Comparison of ENCODE assay signal across 4 fruit fly cellular contexts in genomic region chr2L:12192978-12193377, dm6.
A peak's percentile ranks its signal among the peaks of the same experiment; 100 is the strongest.
TF ChIP-seq lines count a peak whose summit lies in the region.

No protein-coding gene starts in this region.

- no peak for TF ChIP-seq CTCF in whole organism, embryonic (GFP tag; optimal IDR thresholded peaks at IDR 0.05; lab: Kevin White, UChicago)

TF ChIP-seq in whole organism, embryonic, 481 proteins besides CTCF, POLR2A, EP300 and RAD21:
- TF ChIP-seq sens (GFP tag; lab: Kevin White, UChicago) (peak; percentile 61), nmo (GFP tag; optimal IDR thresholded peaks at IDR 0.05; lab: Kevin White, UChicago) (no peak), Rfx (GFP tag; IDR thresholded peaks at IDR 0.05; lab: Robert Waterston, UW) (no peak), Drgx (GFP tag; IDR thresholded peaks at IDR 0.05; lab: Robert Waterston, UW) (0 out of 2 replicates have a peak, but pooled peaks have one; percentile 10), CG18476 (GFP tag; optimal IDR thresholded peaks at IDR 0.05; lab: Kevin White, UChicago) (no peak), Ets65A (GFP tag; lab: Kevin White, UChicago) (peak; percentile 9)

TF ChIP-seq in whole organism, prepupa, 60 proteins besides CTCF, POLR2A, EP300 and RAD21 (continues in another document):
- TF ChIP-seq Sox15 (GFP tag; optimal IDR thresholded peaks at IDR 0.05; lab: Kevin White, UChicago) (no peak), CG8319 (GFP tag; optimal IDR thresholded peaks at IDR 0.05; lab: Kevin White, UChicago) (no peak), ss (GFP tag; optimal IDR thresholded peaks at IDR 0.05; lab: Kevin White, UChicago) (peak in 1 of 2 experiments; percentile 16), CG8632 (GFP tag; optimal IDR thresholded peaks at IDR 0.05; lab: Kevin White, UChicago) (no peak), CG6163 (GFP tag; IDR thresholded peaks at IDR 0.05; lab: Robert Waterston, UW) (0 out of 3 replicates have a peak, but pooled peaks have one; percentile 40), cyc (GFP tag; optimal IDR thresholded peaks at IDR 0.05; lab: Kevin White, UChicago) (no peak), CG6276 (GFP tag; optimal IDR thresholded peaks at IDR 0.05; lab: Kevin White, UChicago) (no peak), CG1621 (tag; optimal IDR thresholded peaks at IDR 0.05; lab: Kevin White, UChicago) (peak; percentile 7), Eip78C (GFP tag; lab: Kevin White, UChicago) (peak; percentile 68), achi (GFP tag; optimal IDR thresholded peaks at IDR 0.05; lab: Kevin White, UChicago) (peak; percentile 14), svp (GFP tag; lab: Kevin White, UChicago) (peak; percentile 80), Gug (GFP tag; IDR thresholded peaks at IDR 0.05; lab: Robert Waterston, UW) (no peak), vri (GFP tag; optimal IDR thresholded peaks at IDR 0.05; lab: Kevin White, UChicago) (peak; percentile 6), pdm3 (GFP tag; optimal IDR thresholded peaks at IDR 0.05; lab: Kevin White, UChicago) (peak; percentile 41), CG7368 (GFP tag; optimal IDR thresholded peaks at IDR 0.05; lab: Kevin White, UChicago) (no peak), CG3032 (tag; optimal IDR thresholded peaks at IDR 0.05; lab: Kevin White, UChicago) (peak; percentile 28), esn (GFP tag; optimal IDR thresholded peaks at IDR 0.05; lab: Kevin White, UChicago) (peak; percentile 64), CG8119 (GFP tag; IDR thresholded peaks at IDR 0.05; lab: Robert Waterston, UW) (no peak), eg (GFP tag; IDR thresholded peaks at IDR 0.05; lab: Robert Waterston, UW) (no peak), Met (GFP tag; optimal IDR thresholded peaks at IDR 0.05; lab: Kevin White, UChicago) (peak; percentile 53), Sox14 (GFP tag; optimal IDR thresholded peaks at IDR 0.05; lab: Kevin White, UChicago) (peak; percentile 44), CG10631 (GFP tag; optimal IDR thresholded peaks at IDR 0.05; lab: Kevin White, UChicago) (peak; percentile 56), CG15336 (GFP tag; IDR thresholded peaks at IDR 0.05; lab: Robert Waterston, UW) (0 out of 2 replicates have a peak, but pooled peaks have one; percentile 25), spab (GFP tag; optimal IDR thresholded peaks at IDR 0.05; lab: Kevin White, UChicago) (peak; percentile 41), Hr38 (GFP tag; optimal IDR thresholded peaks at IDR 0.05; lab: Kevin White, UChicago) (no peak), fd85E (GFP tag; optimal IDR thresholded peaks at IDR 0.05; lab: Kevin White, UChicago) (no peak), Hr4 (GFP tag; optimal IDR thresholded peaks at IDR 0.05; lab: Kevin White, UChicago) (no peak), Smox (GFP tag; optimal IDR thresholded peaks at IDR 0.05; lab: Kevin White, UChicago) (peak; percentile 51), CG32006 (GFP tag; optimal IDR thresholded peaks at IDR 0.05; lab: Kevin White, UChicago) (peak; percentile 29)

TF ChIP-seq in whole organism, pupa, 21 proteins besides CTCF, POLR2A, EP300 and RAD21:
- no peak for TF ChIP-seq CG8301 (tag; optimal IDR thresholded peaks at IDR 0.05; lab: Kevin White, UChicago)
- no peak for TF ChIP-seq CG13204 (GFP tag; optimal IDR thresholded peaks at IDR 0.05; lab: Kevin White, UChicago)
- TF ChIP-seq rn (GFP tag; IDR thresholded peaks at IDR 0.05; lab: Robert Waterston, UW) = no peak
- TF ChIP-seq CG12605 (GFP tag; IDR thresholded peaks at IDR 0.05; lab: Robert Waterston, UW) = no peak
- TF ChIP-seq Pif1B (GFP tag; optimal IDR thresholded peaks at IDR 0.05; lab: Kevin White, UChicago) = no peak
- TF ChIP-seq fd96Ca (GFP tag; IDR thresholded peaks at IDR 0.05; lab: Robert Waterston, UW) = no peak
- no peak for TF ChIP-seq EcR (GFP tag; optimal IDR thresholded peaks at IDR 0.05; lab: Kevin White, UChicago)
- TF ChIP-seq CG10348 (GFP tag; IDR thresholded peaks at IDR 0.05; lab: Robert Waterston, UW) = no peak
- TF ChIP-seq CG32121 (GFP tag; IDR thresholded peaks at IDR 0.05; lab: Robert Waterston, UW) = no peak
- TF ChIP-seq Snoo (tag; optimal IDR thresholded peaks at IDR 0.05; lab: Kevin White, UChicago) = no peak
- TF ChIP-seq CG17806 (tag; optimal IDR thresholded peaks at IDR 0.05; lab: Kevin White, UChicago) = peak; percentile 54
- peak; percentile 65 for TF ChIP-seq CG8159 (tag; optimal IDR thresholded peaks at IDR 0.05; lab: Kevin White, UChicago)
- TF ChIP-seq CG4496 (GFP tag; IDR thresholded peaks at IDR 0.05; lab: Robert Waterston, UW) = no peak
- peak; percentile 11 for TF ChIP-seq Pif1A (GFP tag; optimal IDR thresholded peaks at IDR 0.05; lab: Kevin White, UChicago)
- TF ChIP-seq CG34367 (tag; optimal IDR thresholded peaks at IDR 0.05; lab: Kevin White, UChicago) = peak; percentile 47
- peak; percentile 59 for TF ChIP-seq CG9948 (tag; optimal IDR thresholded peaks at IDR 0.05; lab: Kevin White, UChicago)
- peak; percentile 59 for TF ChIP-seq CG15710 (tag; optimal IDR thresholded peaks at IDR 0.05; lab: Kevin White, UChicago)
- TF ChIP-seq CG14655 (GFP tag; optimal IDR thresholded peaks at IDR 0.05; lab: Kevin White, UChicago) = peak; percentile 34
- TF ChIP-seq gl (tag; optimal IDR thresholded peaks at IDR 0.05; lab: Kevin White, UChicago) = no peak
- no peak for TF ChIP-seq Ets98B (GFP tag; IDR thresholded peaks at IDR 0.05; lab: Robert Waterston, UW)
- no peak for TF ChIP-seq D1 (tag; optimal IDR thresholded peaks at IDR 0.05; lab: Kevin White, UChicago)

TF ChIP-seq in whole organism, wandering third instar larva, 38 proteins besides CTCF, POLR2A, EP300 and RAD21:
- peak in 1 of 2 experiments; percentile 35 for TF ChIP-seq foxo (GFP tag; optimal IDR thresholded peaks at IDR 0.05; lab: Kevin White, UChicago)
- TF ChIP-seq Mio (GFP tag; optimal IDR thresholded peaks at IDR 0.05; lab: Kevin White, UChicago) = no peak
- TF ChIP-seq Myc (optimal IDR thresholded peaks at IDR 0.05; lab: Kevin White, UChicago) = no peak
- TF ChIP-seq jim (GFP tag; optimal IDR thresholded peaks at IDR 0.05; lab: Kevin White, UChicago) = no peak
- TF ChIP-seq sv (GFP tag; optimal IDR thresholded peaks at IDR 0.05; lab: Kevin White, UChicago) = no peak
- no peak for TF ChIP-seq usp (GFP tag; optimal IDR thresholded peaks at IDR 0.05; lab: Kevin White, UChicago)
- no peak for TF ChIP-seq tai (GFP tag; optimal IDR thresholded peaks at IDR 0.05; lab: Kevin White, UChicago)
- peak; percentile 50 for TF ChIP-seq HLH106 (tag; optimal IDR thresholded peaks at IDR 0.05; lab: Kevin White, UChicago)
- peak; percentile 34 for TF ChIP-seq h (GFP tag; optimal IDR thresholded peaks at IDR 0.05; lab: Kevin White, UChicago)
- TF ChIP-seq Sp1 (GFP tag; optimal IDR thresholded peaks at IDR 0.05; lab: Kevin White, UChicago) = peak; percentile 50
- no peak for TF ChIP-seq Hr78 (GFP tag; optimal IDR thresholded peaks at IDR 0.05; lab: Kevin White, UChicago)
- no peak for TF ChIP-seq Hr83 (GFP tag; optimal IDR thresholded peaks at IDR 0.05; lab: Kevin White, UChicago; ENCODE audit: poor library complexity, severe bottlenecking)
- TF ChIP-seq Dif (GFP tag; optimal IDR thresholded peaks at IDR 0.05; lab: Kevin White, UChicago; ENCODE audit: partially characterized antibody) = no peak
- no peak for TF ChIP-seq brk (GFP tag; optimal IDR thresholded peaks at IDR 0.05; lab: Kevin White, UChicago)
- TF ChIP-seq N (GFP tag; optimal IDR thresholded peaks at IDR 0.05; lab: Kevin White, UChicago) = no peak
- TF ChIP-seq Rel (GFP tag; optimal IDR thresholded peaks at IDR 0.05; lab: Kevin White, UChicago) = no peak
- no peak for TF ChIP-seq Rel (tag; optimal IDR thresholded peaks at IDR 0.05; lab: Kevin White, UChicago)
- TF ChIP-seq lola (GFP tag; optimal IDR thresholded peaks at IDR 0.05; lab: Kevin White, UChicago) = no peak
- no peak for TF ChIP-seq CG9705 (GFP tag; optimal IDR thresholded peaks at IDR 0.05; lab: Kevin White, UChicago)
- no peak for TF ChIP-seq Vsx2 (GFP tag; optimal IDR thresholded peaks at IDR 0.05; lab: Kevin White, UChicago; ENCODE audit: partially characterized antibody)
- no peak for TF ChIP-seq dsf (GFP tag; optimal IDR thresholded peaks at IDR 0.05; lab: Kevin White, UChicago; ENCODE audit: borderline replicate concordance)
- no peak for TF ChIP-seq Dfd (GFP tag; optimal IDR thresholded peaks at IDR 0.05; lab: Kevin White, UChicago)
- TF ChIP-seq ey (GFP tag; optimal IDR thresholded peaks at IDR 0.05; lab: Kevin White, UChicago) = peak; percentile 39
- TF ChIP-seq dl (GFP tag; optimal IDR thresholded peaks at IDR 0.05; lab: Kevin White, UChicago; ENCODE audit: insufficient read depth in 1 of 2, partially characterized antibody in 2 of 2) = no peak
- no peak for TF ChIP-seq CG32264 (GFP tag; optimal IDR thresholded peaks at IDR 0.05; lab: Kevin White, UChicago)
- TF ChIP-seq OdsH (GFP tag; optimal IDR thresholded peaks at IDR 0.05; lab: Kevin White, UChicago) = peak; percentile 3
- TF ChIP-seq Abd-B (GFP tag; optimal IDR thresholded peaks at IDR 0.05; lab: Kevin White, UChicago) = no peak
- peak; percentile 38 for TF ChIP-seq br (GFP tag; optimal IDR thresholded peaks at IDR 0.05; lab: Kevin White, UChicago)
- TF ChIP-seq woc (GFP tag; optimal IDR thresholded peaks at IDR 0.05; lab: Kevin White, UChicago) = no peak
- no peak for TF ChIP-seq CrebA (GFP tag; optimal IDR thresholded peaks at IDR 0.05; lab: Kevin White, UChicago; ENCODE audit: borderline replicate concordance)
- no peak for TF ChIP-seq GATAd (GFP tag; optimal IDR thresholded peaks at IDR 0.05; lab: Kevin White, UChicago)
- TF ChIP-seq rgr (GFP tag; optimal IDR thresholded peaks at IDR 0.05; lab: Kevin White, UChicago) = no peak
- peak; percentile 9 for TF ChIP-seq psq (GFP tag; optimal IDR thresholded peaks at IDR 0.05; lab: Kevin White, UChicago)
- no peak for TF ChIP-seq sage (GFP tag; optimal IDR thresholded peaks at IDR 0.05; lab: Kevin White, UChicago)
- peak; percentile 37 for TF ChIP-seq fru (GFP tag; optimal IDR thresholded peaks at IDR 0.05; lab: Kevin White, UChicago)
TF ChIP-seq in whole organism, wandering third instar larva: peak in this region for 9.

Comparison
In these comparisons a context has a peak if more than half of its experiments do, and no peak if none do; other contexts are left out.
1. Of the 7 proteins assayed by ChIP-seq in both whole organism, embryonic and whole organism, prepupa: peak only in whole organism, embryonic: none; only in whole organism, prepupa: Hr39 and Sox102F; in both: none; in neither: 5.